Worm (Caenorhabditis elegans): Measurements from ENCODE around the gene F22F7.2.
"Not testable (repeated sequence)": the region's sequence is repeated elsewhere in the genome, so short reads cannot be mapped to it uniquely, and the experiment has no call there.

F22F7.2 gene

DNA sequence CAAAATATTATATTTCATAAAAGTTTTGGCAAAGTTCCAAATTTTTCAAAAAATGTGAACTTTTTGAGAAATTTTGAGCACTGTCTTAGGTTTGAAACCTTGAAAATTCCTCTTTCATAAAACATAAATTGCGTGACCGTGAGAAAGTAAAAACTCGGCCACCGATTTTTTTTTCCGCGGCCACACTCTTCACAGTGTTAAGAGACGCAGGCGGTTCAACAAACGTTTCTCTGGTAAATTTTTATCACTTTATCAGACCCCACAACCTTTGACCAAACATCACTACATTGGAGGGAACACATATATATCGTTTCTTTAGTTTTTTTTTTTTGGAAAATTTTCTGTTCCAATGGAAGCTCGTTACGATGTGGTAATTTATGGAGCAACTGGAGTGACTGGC lies at the start of gene F22F7.2:
TSS of gene F22F7.2 (plus strand) at position 266 of the 400 bp plus-strand sequence.
- TF ChIP-seq cog-1 (tag; optimal IDR thresholded peaks at IDR 0.05) (no peak), ztf-23 (GFP tag; IDR thresholded peaks at IDR 0.05) (no peak), ztf-29 (GFP tag; IDR thresholded peaks at IDR 0.05) (no peak), med-1 (GFP tag; optimal IDR thresholded peaks at IDR 0.05; ENCODE audit: insufficient read depth) (no peak), ref-1 (GFP tag; conservative IDR thresholded peaks at IDR 0.05) (no peak), klf-2 (GFP tag; conservative IDR thresholded peaks at IDR 0.05) (no peak), tab-1 (GFP tag; IDR thresholded peaks at IDR 0.05) (no peak), T22C8.4 (GFP tag; IDR thresholded peaks at IDR 0.05) (no peak), flt-1 (GFP tag; IDR thresholded peaks at IDR 0.05) (no peak)

DNA sequence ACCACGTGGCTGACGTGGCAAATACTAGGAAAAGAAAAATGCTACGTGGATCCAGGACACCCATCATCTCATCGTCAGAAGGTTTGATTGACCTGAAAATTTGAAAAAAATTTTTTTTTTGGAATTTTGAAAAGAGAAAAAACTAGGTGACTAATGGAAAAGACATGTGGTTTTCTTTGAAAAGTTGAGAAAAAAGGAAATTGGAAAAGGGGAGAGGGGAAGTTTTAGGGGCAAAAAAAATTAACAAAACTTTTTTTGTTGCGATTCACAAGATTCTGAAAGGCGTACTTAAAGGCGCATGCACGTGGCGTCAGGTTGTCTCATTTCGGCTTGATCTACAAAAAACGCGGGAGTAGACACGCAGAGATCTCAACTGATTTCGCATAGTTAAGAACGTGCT lies 49.8 kb upstream of the F22F7.2 start, which contains the start of gene Y40B10A.9:
TSS of gene Y40B10A.9 (minus strand) at position 101 of the 400 bp plus-strand sequence.
- TF ChIP-seq ref-1 (GFP tag; conservative IDR thresholded peaks at IDR 0.05) (no peak), tab-1 (GFP tag; IDR thresholded peaks at IDR 0.05) (no peak)

DNA sequence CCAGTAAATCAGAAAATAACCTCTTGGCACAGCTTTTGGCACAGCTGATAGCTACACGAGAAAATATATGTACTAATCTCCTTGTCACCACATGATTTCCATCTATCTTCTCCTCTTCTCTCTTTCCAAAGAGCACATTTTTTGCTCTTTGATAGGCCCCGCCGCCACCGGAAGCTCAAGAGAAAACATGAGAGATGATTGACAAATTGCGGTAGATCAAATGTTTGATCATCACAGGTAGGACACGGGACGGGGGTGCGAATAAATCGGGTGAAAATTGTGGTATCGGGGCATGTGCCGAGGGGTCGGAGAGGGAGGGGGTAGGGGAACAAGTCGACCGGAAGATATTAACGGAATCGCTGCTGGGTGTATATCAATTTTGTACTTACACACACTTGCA lies 46.5 kb upstream of the F22F7.2 start:
- TF ChIP-seq klf-2 (GFP tag; conservative IDR thresholded peaks at IDR 0.05) (no peak), ztf-29 (GFP tag; IDR thresholded peaks at IDR 0.05) (no peak), T22C8.4 (GFP tag; IDR thresholded peaks at IDR 0.05) (no peak), ztf-23 (GFP tag; IDR thresholded peaks at IDR 0.05) (peak; percentile 26; the same call in 1 of the 2 replicates)

DNA sequence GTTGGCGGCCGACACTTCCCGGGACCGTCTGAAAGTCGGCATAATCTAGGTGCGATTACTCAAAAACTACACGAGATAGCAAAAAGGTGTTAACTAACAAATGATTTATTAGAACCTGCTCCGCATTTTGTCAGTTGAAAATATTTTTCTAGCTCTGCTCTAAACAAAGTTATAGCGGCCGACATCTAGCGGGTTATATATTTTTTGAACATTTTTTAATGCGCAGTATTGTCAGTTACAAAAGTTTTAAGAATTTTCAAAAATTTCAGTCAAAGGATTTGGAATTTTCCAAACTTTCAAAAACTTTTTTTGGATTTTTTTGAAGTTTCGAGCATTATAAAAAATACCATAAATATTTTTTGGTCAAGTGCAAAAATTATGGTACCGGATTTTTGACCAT lies 41.3 kb upstream of the F22F7.2 start:
- TF ChIP-seq ref-1 (GFP tag; conservative IDR thresholded peaks at IDR 0.05) = no peak
- no peak for TF ChIP-seq flt-1 (GFP tag; IDR thresholded peaks at IDR 0.05)
- no peak for TF ChIP-seq tab-1 (GFP tag; IDR thresholded peaks at IDR 0.05)
- no peak for TF ChIP-seq klf-2 (GFP tag; conservative IDR thresholded peaks at IDR 0.05)
- TF ChIP-seq med-1 (GFP tag; optimal IDR thresholded peaks at IDR 0.05; ENCODE audit: insufficient read depth) = no peak

DNA sequence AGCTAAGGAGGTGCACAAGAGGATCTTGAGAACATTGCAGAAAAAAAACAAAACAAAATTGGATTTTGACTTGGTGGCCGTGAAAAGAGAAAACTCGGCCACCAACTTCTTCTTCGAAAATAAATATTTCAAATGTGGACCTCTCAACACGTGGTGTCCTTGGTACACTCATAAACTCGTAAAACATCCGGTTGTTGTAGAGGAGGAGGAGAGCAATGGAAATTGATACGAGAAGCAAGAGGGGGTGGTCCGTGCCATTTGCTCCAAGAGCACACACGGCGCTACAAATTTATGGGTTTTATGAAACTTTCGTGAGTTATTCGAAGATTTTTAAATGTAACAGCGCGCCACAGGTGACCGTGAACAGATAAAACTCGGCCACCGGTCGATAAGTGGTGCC lies 40.7 kb upstream of the F22F7.2 start:
- TF ChIP-seq ref-1 (GFP tag; conservative IDR thresholded peaks at IDR 0.05) (no peak), ztf-29 (GFP tag; IDR thresholded peaks at IDR 0.05) (no peak)

DNA sequence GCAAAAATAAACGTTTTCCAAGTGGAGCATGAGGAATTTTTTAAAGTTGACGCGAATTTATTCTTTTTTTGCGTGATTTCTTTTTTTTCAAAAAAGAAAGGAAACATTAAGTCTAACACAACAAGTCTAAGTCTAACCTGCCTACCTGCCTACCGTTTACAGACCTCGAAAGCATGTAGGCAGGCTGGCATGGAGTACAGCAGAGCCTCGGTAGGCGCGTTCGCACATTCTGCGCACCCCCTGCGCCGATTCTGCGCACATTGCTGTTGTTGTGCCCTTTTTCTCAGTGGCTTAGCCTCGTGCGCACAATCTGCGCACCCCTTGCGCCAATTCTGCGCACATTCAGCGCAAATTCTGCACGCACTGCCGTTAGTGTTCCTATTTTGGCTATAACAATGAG lies 38.7 kb upstream of the F22F7.2 start:
- TF ChIP-seq flt-1 (GFP tag; IDR thresholded peaks at IDR 0.05) = no peak
- TF ChIP-seq ztf-23 (GFP tag; IDR thresholded peaks at IDR 0.05) = no peak
- no peak for TF ChIP-seq med-1 (GFP tag; optimal IDR thresholded peaks at IDR 0.05; ENCODE audit: insufficient read depth)
- no peak for TF ChIP-seq cog-1 (tag; optimal IDR thresholded peaks at IDR 0.05)
- TF ChIP-seq klf-2 (GFP tag; conservative IDR thresholded peaks at IDR 0.05) = 0 out of 2 replicates have a peak, but pooled peaks have one; percentile 10
- TF ChIP-seq tab-1 (GFP tag; IDR thresholded peaks at IDR 0.05) = no peak
- TF ChIP-seq ztf-29 (GFP tag; IDR thresholded peaks at IDR 0.05) = no peak

DNA sequence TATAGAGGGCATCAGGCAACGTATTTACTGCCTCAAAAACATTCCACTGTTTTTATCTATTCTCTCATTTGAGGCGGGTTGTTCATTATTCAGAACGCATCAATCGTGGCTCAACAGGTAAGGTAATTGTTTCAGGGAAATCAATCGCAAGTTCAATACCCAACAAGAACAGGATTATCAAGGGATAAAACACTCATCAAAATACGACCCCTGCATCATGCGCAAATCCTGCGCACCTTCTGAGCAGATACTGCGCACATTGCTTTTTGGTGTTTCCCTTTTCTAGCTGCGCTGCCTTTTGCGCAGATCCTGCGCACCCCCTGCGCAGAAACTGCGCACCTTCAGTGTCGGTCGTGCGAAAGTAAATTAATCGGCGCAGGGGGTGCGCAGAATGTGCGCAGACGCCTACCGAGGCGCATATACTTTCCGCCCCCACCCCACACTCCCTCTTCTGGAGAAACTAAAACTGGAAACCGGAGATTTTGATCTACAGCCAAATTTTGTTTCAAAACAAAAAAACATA lies 36.8 kb upstream of the F22F7.2 start, which contains the start of gene F36F12.3:
TSS of gene F36F12.3 (plus strand) at position 51 of the 523 bp plus-strand sequence.
- TF ChIP-seq ztf-29 (GFP tag; IDR thresholded peaks at IDR 0.05); flt-1 (GFP tag; IDR thresholded peaks at IDR 0.05); klf-2 (GFP tag; conservative IDR thresholded peaks at IDR 0.05): not testable (repeated sequence)

DNA sequence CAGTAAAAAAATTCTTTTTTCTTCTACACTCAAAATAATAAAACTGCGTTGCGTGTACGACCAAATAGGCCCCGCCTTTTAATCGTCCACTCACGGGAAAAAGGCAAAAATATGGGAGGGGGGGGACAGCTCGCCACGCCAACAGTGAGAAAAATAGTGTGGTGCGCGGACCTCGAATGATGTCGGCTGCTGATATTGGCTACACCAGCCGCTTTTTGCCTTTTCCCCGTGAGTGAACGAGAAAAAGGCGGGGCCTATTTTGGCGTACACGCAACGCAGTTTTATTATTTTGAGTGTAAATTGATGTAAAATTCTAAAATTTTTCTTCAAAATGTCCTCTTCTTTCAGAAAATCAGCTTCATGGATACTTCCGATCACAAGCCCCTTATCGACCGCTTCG lies 32.3 kb upstream of the F22F7.2 start, which contains the start of gene ztf-28:
TSS of gene ztf-28 (plus strand) at position 349 of the 400 bp plus-strand sequence.
- TF ChIP-seq ztf-29, flt-1, T22C8.4 (GFP tag; IDR thresholded peaks at IDR 0.05): not testable (repeated sequence)

DNA sequence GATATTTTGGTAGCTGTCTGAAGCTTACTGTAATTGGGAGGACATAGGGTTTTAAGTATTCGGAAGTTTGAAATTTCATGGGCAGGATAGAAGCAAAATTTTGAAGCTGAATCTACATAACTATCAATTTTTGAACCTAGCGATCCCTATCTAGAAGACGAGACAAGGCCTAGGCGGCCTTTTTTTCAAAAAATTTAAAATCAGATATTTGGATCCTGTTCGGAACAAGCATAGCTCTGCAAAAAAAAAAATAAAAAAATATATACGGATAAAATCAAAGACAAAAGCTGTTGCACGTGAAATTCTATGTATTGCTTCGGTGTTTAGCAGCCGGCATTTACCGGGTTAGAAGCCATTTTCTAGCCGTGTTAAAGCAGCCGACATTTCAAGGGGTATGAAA lies 27.4 kb upstream of the F22F7.2 start, which contains the start of gene F36F12.2:
TSS of gene F36F12.2 (minus strand) at position 101 of the 400 bp plus-strand sequence.
- TF ChIP-seq ztf-29 (GFP tag; IDR thresholded peaks at IDR 0.05) (no peak), ref-1 (GFP tag; conservative IDR thresholded peaks at IDR 0.05) (no peak), flt-1 (GFP tag; IDR thresholded peaks at IDR 0.05) (no peak), klf-2 (GFP tag; conservative IDR thresholded peaks at IDR 0.05) (no peak), ztf-23 (GFP tag; IDR thresholded peaks at IDR 0.05) (no peak), med-1 (GFP tag; optimal IDR thresholded peaks at IDR 0.05; ENCODE audit: insufficient read depth) (no peak), tab-1 (GFP tag; IDR thresholded peaks at IDR 0.05) (no peak), T22C8.4 (GFP tag; IDR thresholded peaks at IDR 0.05) (no peak), cog-1 (tag; optimal IDR thresholded peaks at IDR 0.05) (no peak)

DNA sequence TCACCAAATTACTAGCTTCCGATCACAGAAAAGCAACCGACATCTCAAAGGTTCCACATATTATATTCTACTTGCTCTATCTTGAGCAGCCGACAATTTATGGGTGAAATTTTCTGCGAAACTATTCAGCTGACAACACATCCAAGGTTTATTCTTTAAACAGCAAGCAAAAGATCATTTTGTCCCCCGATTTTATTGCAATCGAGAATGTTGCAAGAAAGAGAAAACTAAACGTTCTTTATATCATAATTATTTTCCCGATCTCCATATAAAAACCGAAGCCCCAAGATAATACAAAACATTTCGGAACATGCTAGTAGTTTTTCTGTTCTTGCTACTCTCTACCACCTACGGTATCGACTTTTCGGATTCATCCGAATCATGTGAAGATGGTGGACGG lies 26.8 kb upstream of the F22F7.2 start, which contains the start of gene clec-207:
TSS of gene clec-207 (plus strand) at position 301 of the 400 bp plus-strand sequence.
- TF ChIP-seq ztf-29 (GFP tag; IDR thresholded peaks at IDR 0.05) = no peak

DNA sequence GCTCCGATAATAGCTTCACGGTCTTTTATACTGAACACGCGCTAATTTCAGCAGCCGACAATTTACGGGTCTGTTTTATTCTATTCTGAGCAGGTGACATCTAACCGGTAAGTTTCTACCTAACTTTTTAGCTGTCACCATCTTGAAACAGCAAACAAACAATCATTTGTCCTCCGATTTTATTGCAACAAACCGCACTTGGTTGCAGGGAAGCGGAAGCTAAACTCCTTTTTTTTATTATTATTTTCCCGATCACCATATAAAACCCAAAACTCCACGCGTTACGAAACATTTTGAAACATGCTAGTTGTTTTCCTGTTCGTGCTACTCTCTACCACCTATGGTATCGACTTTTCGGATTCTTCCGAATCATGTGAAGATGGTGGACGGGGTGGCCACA lies 24.9 kb upstream of the F22F7.2 start, which contains the start of gene clec-208:
TSS of gene clec-208 (plus strand) at position 301 of the 400 bp plus-strand sequence.
- no peak for TF ChIP-seq med-1 (GFP tag; optimal IDR thresholded peaks at IDR 0.05; ENCODE audit: insufficient read depth)
- no peak for TF ChIP-seq tab-1 (GFP tag; IDR thresholded peaks at IDR 0.05)
- no peak for TF ChIP-seq ztf-23 (GFP tag; IDR thresholded peaks at IDR 0.05)
- no peak for TF ChIP-seq ref-1 (GFP tag; conservative IDR thresholded peaks at IDR 0.05)
- no peak for TF ChIP-seq cog-1 (tag; optimal IDR thresholded peaks at IDR 0.05)
- TF ChIP-seq ztf-29 (GFP tag; IDR thresholded peaks at IDR 0.05) = no peak
- no peak for TF ChIP-seq T22C8.4 (GFP tag; IDR thresholded peaks at IDR 0.05)
- no peak for TF ChIP-seq klf-2 (GFP tag; conservative IDR thresholded peaks at IDR 0.05)
- TF ChIP-seq flt-1 (GFP tag; IDR thresholded peaks at IDR 0.05) = no peak

Measured in whole organism, midembryonic.